Fruit fly (Drosophila melanogaster) whole organism, embryonic: Measurements from ENCODE around the gene Mst85C.

Experiments used
- Antp ChIP-seq: fragments of 200-800 bp; sonication (Bioruptor generic); optimal IDR thresholded peaks from 3 replicates; lab custom pipeline; 2016; ENCODE audit warnings: missing biosample characterization, missing genetic modification characterization
- Atf-2 ChIP-seq: fragments of 200-800 bp; sonication (Bioruptor generic); optimal IDR thresholded peaks from 2 replicates; lab custom pipeline; 2016; ENCODE audit warnings: missing biosample characterization, missing genetic modification characterization
- CG1233 ChIP-seq: fragments of 200-800 bp; sonication (Bioruptor generic); optimal IDR thresholded peaks from 4 replicates; lab custom pipeline; 2018; ENCODE audit warnings: missing biosample characterization, mild to moderate bottlenecking, missing genetic modification characterization
- CG12659 ChIP-seq: fragments of 200-800 bp; sonication (Bioruptor generic); optimal IDR thresholded peaks from 3 replicates; lab custom pipeline; 2017; ENCODE audit warnings: mild to moderate bottlenecking, missing biosample characterization, missing genetic modification reagents, missing genetic modification characterization
- CG13296 ChIP-seq: fragments of 200-800 bp; sonication (Bioruptor generic); optimal IDR thresholded peaks from 3 replicates; lab custom pipeline; 2018; ENCODE audit warnings: missing biosample characterization, mild to moderate bottlenecking, missing genetic modification characterization
- CG16813 ChIP-seq: fragments of 200-800 bp; sonication (Bioruptor generic); IDR thresholded peaks from 3 replicates; pipeline ENCODE4 v1.3.6; 2022; ENCODE audit warnings: missing biosample characterization, missing genetic modification characterization; ENCODE audit not compliant: partially characterized antibody
- CG16815 ChIP-seq: fragments of 200-800 bp; sonication (Bioruptor generic); optimal IDR thresholded peaks from 3 replicates; lab custom pipeline; 2017; ENCODE audit warnings: missing biosample characterization, mild to moderate bottlenecking, missing genetic modification characterization
- CG2129 ChIP-seq: fragments of 200-800 bp; sonication (Bioruptor generic); IDR thresholded peaks from 2 replicates; pipeline ENCODE4 v1.3.6; 2022; ENCODE audit warnings: missing biosample characterization, missing genetic modification characterization; ENCODE audit not compliant: partially characterized antibody
- CG3281 ChIP-seq: fragments of 200-800 bp; sonication (Bioruptor generic); optimal IDR thresholded peaks from 3 replicates; lab custom pipeline; 2017; ENCODE audit warnings: missing biosample characterization, mild to moderate bottlenecking, missing genetic modification characterization
- CG5180 ChIP-seq: fragments of 200-800 bp; sonication (Bioruptor generic); optimal IDR thresholded peaks from 3 replicates; lab custom pipeline; 2017; ENCODE audit warnings: missing biosample characterization, missing genetic modification characterization, mild to moderate bottlenecking, moderate library complexity, missing genetic modification reagents
- CG6765 ChIP-seq: fragments of 200-800 bp; sonication (Bioruptor generic); optimal IDR thresholded peaks from 3 replicates; lab custom pipeline; 2017; ENCODE audit warnings: missing biosample characterization, mild to moderate bottlenecking, missing genetic modification characterization
- CG7745 ChIP-seq: fragments of 200-800 bp; sonication (Bioruptor generic); optimal IDR thresholded peaks from 2 replicates; lab custom pipeline; 2018; ENCODE audit warnings: missing biosample characterization, mild to moderate bottlenecking, missing genetic modification characterization, moderate library complexity
- Dip3 ChIP-seq: fragments of 200-800 bp; sonication (Bioruptor generic); optimal IDR thresholded peaks from 3 replicates; lab custom pipeline; 2016; ENCODE audit warnings: missing biosample characterization, missing genetic modification characterization
- Ets65A ChIP-seq: fragments of 200-800 bp; sonication (Bioruptor generic); peaks from one replicate; lab custom pipeline; 2016; ENCODE audit warnings: missing biosample characterization, missing genetic modification characterization
- HLH54F ChIP-seq: fragments of 200-800 bp; sonication (Bioruptor generic); optimal IDR thresholded peaks from 3 replicates; lab custom pipeline; 2016; ENCODE audit warnings: missing biosample characterization, missing genetic modification characterization
- Hr3 ChIP-seq: fragments of 200-800 bp; sonication (Bioruptor generic); optimal IDR thresholded peaks from 3 replicates; lab custom pipeline; 2016; ENCODE audit warnings: missing biosample characterization, missing genetic modification characterization
- MESR4 ChIP-seq: fragments of 200-800 bp; sonication (Bioruptor generic); optimal IDR thresholded peaks from 2 replicates; lab custom pipeline; 2018; ENCODE audit warnings: missing biosample characterization, mild to moderate bottlenecking, missing genetic modification characterization, moderate library complexity
- Oli ChIP-seq: fragments of 200-800 bp; sonication (Bioruptor generic); optimal IDR thresholded peaks from 2 replicates; lab custom pipeline; 2018; ENCODE audit warnings: missing biosample characterization, mild to moderate bottlenecking, missing genetic modification characterization, moderate library complexity
- Pdp1 ChIP-seq, 2 experiments: fragments of 200-800 bp; sonication (Bioruptor generic); optimal IDR thresholded peaks; 3 replicates each; lab custom pipeline; 2016; ENCODE audit warnings: missing biosample characterization in 2 of 2, missing genetic modification characterization in 2 of 2, mild to moderate bottlenecking in 1 of 2, moderate library complexity in 1 of 2
- Sox100B ChIP-seq: fragments of 200-800 bp; sonication (Bioruptor generic); optimal IDR thresholded peaks from 3 replicates; lab custom pipeline; 2018; ENCODE audit warnings: missing biosample characterization, mild to moderate bottlenecking, missing genetic modification characterization
- Ssrp ChIP-seq: fragments of 200-800 bp; sonication (Bioruptor generic); optimal IDR thresholded peaks from 2 replicates; lab custom pipeline; 2018; ENCODE audit warnings: missing biosample characterization, mild to moderate bottlenecking, missing genetic modification characterization, moderate library complexity
- ap ChIP-seq: fragments of 200-800 bp; sonication (Bioruptor generic); IDR thresholded peaks from 2 replicates; pipeline ENCODE4 v1.3.6; 2022; ENCODE audit warnings: missing biosample characterization, missing genetic modification characterization
- bcd ChIP-seq: fragments of 200-800 bp; sonication (Bioruptor generic); optimal IDR thresholded peaks from 2 replicates; lab custom pipeline; 2017; ENCODE audit warnings: missing biosample characterization, mild to moderate bottlenecking, missing genetic modification characterization
- croc ChIP-seq: fragments of 200-800 bp; sonication (Bioruptor generic); conservative IDR thresholded peaks from 3 replicates; pipeline ENCODE4 v1.3.6; 2022; ENCODE audit warnings: missing biosample characterization, missing genetic modification characterization
- dmrt99B ChIP-seq: fragments of 200-800 bp; sonication (Bioruptor generic); optimal IDR thresholded peaks from 2 replicates; lab custom pipeline; 2018; ENCODE audit warnings: missing biosample characterization, mild to moderate bottlenecking, missing genetic modification characterization, moderate library complexity
- ems ChIP-seq: fragments of 200-800 bp; sonication (Bioruptor generic); optimal IDR thresholded peaks from 3 replicates; lab custom pipeline; 2016; ENCODE audit warnings: missing biosample characterization, missing genetic modification characterization
- eve ChIP-seq, 2 experiments: fragments of >200 bp; optimal IDR thresholded peaks; 2 replicates each; lab custom pipeline; 2017; ENCODE audit warnings: missing biosample characterization in 2 of 2, missing genetic modification characterization in 2 of 2
- fd96Cb ChIP-seq: fragments of 200-800 bp; sonication (Bioruptor generic); optimal IDR thresholded peaks from 2 replicates; lab custom pipeline; 2018; ENCODE audit warnings: missing biosample characterization, mild to moderate bottlenecking, missing genetic modification characterization, moderate library complexity
- jing ChIP-seq: fragments of 200-800 bp; sonication (Bioruptor generic); optimal IDR thresholded peaks from 2 replicates; lab custom pipeline; 2018; ENCODE audit warnings: missing biosample characterization, mild to moderate bottlenecking, missing genetic modification characterization
- lola ChIP-seq, 3 experiments: fragments of >200 bp in 2 of 3; fragments of 200-800 bp in 1 of 3; sonication (Bioruptor generic) in 1 of 3; optimal IDR thresholded peaks; 2 replicates each; lab custom pipeline; 2017 to 2019; ENCODE audit warnings: missing biosample characterization in 3 of 3, missing genetic modification characterization in 3 of 3, mild to moderate bottlenecking in 1 of 3, moderate library complexity in 1 of 3
- lov ChIP-seq, 2 experiments: fragments of 200-800 bp in 1 of 2; fragments of >200 bp in 1 of 2; sonication (Bioruptor generic) in 1 of 2; IDR thresholded peaks in 1 of 2; optimal IDR thresholded peaks in 1 of 2; 2 replicates in 1 of 2; 3 replicates in 1 of 2; pipeline versions ENCODE4 v1.3.6 to Lab custom; 2017 to 2022; ENCODE audit warnings: missing biosample characterization in 1 of 2, missing genetic modification characterization in 1 of 2
- onecut ChIP-seq: fragments of 200-800 bp; sonication (Bioruptor generic); IDR thresholded peaks from 2 replicates; pipeline ENCODE4 v1.3.6; 2022; ENCODE audit warnings: missing biosample characterization, missing genetic modification characterization
- pum ChIP-seq: fragments of 200-800 bp; sonication (Bioruptor generic); optimal IDR thresholded peaks from 2 replicates; lab custom pipeline; 2016; ENCODE audit warnings: missing biosample characterization, missing genetic modification characterization
- shn ChIP-seq: fragments of 200-800 bp; sonication (Bioruptor generic); optimal IDR thresholded peaks from 3 replicates; lab custom pipeline; 2016; ENCODE audit warnings: missing biosample characterization, missing genetic modification characterization
- slp2 ChIP-seq: fragments of 200-800 bp; sonication (Bioruptor generic); optimal IDR thresholded peaks from 2 replicates; lab custom pipeline; 2016; ENCODE audit warnings: missing biosample characterization, missing genetic modification characterization
- tio ChIP-seq: fragments of 200-800 bp; sonication (Bioruptor generic); optimal IDR thresholded peaks from 2 replicates; lab custom pipeline; 2017; ENCODE audit warnings: missing biosample characterization, missing genetic modification characterization, inconsistent platforms
- tx ChIP-seq: fragments of 200-800 bp; sonication (Bioruptor generic); optimal IDR thresholded peaks from 2 replicates; lab custom pipeline; 2016; ENCODE audit warnings: missing biosample characterization, missing genetic modification characterization
- vnd ChIP-seq: fragments of 200-800 bp; sonication (Bioruptor generic); IDR thresholded peaks from 3 replicates; pipeline ENCODE4 v1.3.6; 2022; ENCODE audit warnings: missing biosample characterization, missing genetic modification characterization; ENCODE audit not compliant: partially characterized antibody
- zen ChIP-seq: fragments of 200-800 bp; sonication (Bioruptor generic); optimal IDR thresholded peaks from 3 replicates; lab custom pipeline; 2018; ENCODE audit warnings: missing biosample characterization, mild to moderate bottlenecking, missing genetic modification characterization, moderate library complexity

The Mst85C gene

DNA sequence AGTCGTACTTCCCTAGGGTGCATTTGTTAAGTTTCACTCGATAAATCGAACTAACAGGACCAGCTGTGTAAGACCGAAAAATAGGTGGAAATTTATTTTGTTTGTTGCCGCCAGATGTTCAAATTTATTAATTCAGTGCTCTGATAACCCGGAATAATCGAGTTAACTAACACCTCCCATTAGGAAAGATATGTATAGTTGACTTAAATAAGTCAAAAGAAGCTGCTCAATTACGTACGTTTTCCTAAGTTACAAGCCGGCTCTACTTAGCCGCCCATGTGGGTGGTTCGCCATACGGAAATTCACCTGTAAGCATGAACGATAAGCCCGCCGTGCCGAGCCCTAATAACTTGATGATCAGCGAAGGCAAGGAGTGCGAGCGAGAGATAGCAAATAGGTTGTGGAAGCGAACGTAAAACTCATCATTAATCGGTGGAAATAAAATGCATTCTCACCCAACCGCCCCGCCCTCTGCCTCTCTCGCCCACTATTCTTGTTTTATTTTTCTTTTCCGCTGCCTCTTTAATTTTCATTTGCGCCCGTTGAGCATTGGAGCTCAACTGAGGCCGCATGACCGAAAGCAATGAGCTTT lies 5.5 kb downstream of the Mst85C start (continued):
- TF ChIP-seq CG6765 = peak; percentile 45
- peak; percentile 24 for TF ChIP-seq jing (GFP tag; lab: Kevin White, UChicago)
- TF ChIP-seq onecut (GFP tag; lab: Robert Waterston, UW) = 0 out of 2 replicates have a peak, but pooled peaks have one; percentile 2
- peak; percentile 27; the same call in 1 of the 3 replicates for TF ChIP-seq croc (GFP tag; lab: Robert Waterston, UW)
- TF ChIP-seq tio (GFP tag; lab: Kevin White, UChicago) = peak; percentile 40
- TF ChIP-seq Ssrp (tag; lab: Kevin White, UChicago) = peak; percentile 38
- TF ChIP-seq lov (optimal IDR thresholded peaks at IDR 0.05; lab: Kevin White, UChicago) = no peak
- no peak for TF ChIP-seq lov (GFP tag; IDR thresholded peaks at IDR 0.05; lab: Robert Waterston, UW)
- TF ChIP-seq bcd = peak; percentile 55
- TF ChIP-seq MESR4 = no peak
- peak; percentile 39 for TF ChIP-seq CG16815 (GFP tag; lab: Kevin White, UChicago)
- peak in 1 of 3 experiments; percentile 26 for TF ChIP-seq lola (GFP tag; optimal IDR thresholded peaks at IDR 0.05; lab: Kevin White, UChicago)
- TF ChIP-seq pum = no peak
- TF ChIP-seq HLH54F (GFP tag; lab: Kevin White, UChicago) = peak; percentile 43
- no peak for TF ChIP-seq vnd (GFP tag; lab: Robert Waterston, UW)
- TF ChIP-seq Sox100B = peak; percentile 69
- TF ChIP-seq CG13296 (GFP tag; lab: Kevin White, UChicago) = peak; percentile 30
- peak; percentile 46 for TF ChIP-seq Antp (GFP tag; lab: Kevin White, UChicago)
- TF ChIP-seq dmrt99B (tag; lab: Kevin White, UChicago) = peak; percentile 76
- no peak for TF ChIP-seq slp2 (GFP tag; lab: Kevin White, UChicago)
- TF ChIP-seq tx (GFP tag; lab: Kevin White, UChicago) = peak; percentile 47
- no peak for TF ChIP-seq ap
- peak; percentile 65 for TF ChIP-seq fd96Cb
- TF ChIP-seq CG5180 (GFP tag; lab: Kevin White, UChicago) = peak; percentile 55
- TF ChIP-seq CG16813 (GFP tag; lab: Robert Waterston, UW) = no peak
- TF ChIP-seq CG12659 (GFP tag; lab: Kevin White, UChicago) = peak; percentile 50
- no peak for TF ChIP-seq ems (GFP tag; lab: Kevin White, UChicago)
- TF ChIP-seq Ets65A (GFP tag; lab: Kevin White, UChicago) = peak; percentile 96
- no peak for TF ChIP-seq CG2129 (GFP tag; lab: Robert Waterston, UW)
- TF ChIP-seq Pdp1 (GFP tag; optimal IDR thresholded peaks at IDR 0.05; lab: Kevin White, UChicago) = peak in 1 of 2 experiments; percentile 19
- TF ChIP-seq CG1233 (GFP tag; lab: Kevin White, UChicago) = peak; percentile 32
- peak; percentile 67 for TF ChIP-seq Oli
- TF ChIP-seq zen (tag; lab: Kevin White, UChicago) = peak; percentile 13
- TF ChIP-seq Hr3 (GFP tag; lab: Kevin White, UChicago) = peak; percentile 45
- TF ChIP-seq shn (GFP tag; lab: Kevin White, UChicago) = peak; percentile 19
- peak in 1 of 2 experiments; percentile 4 for TF ChIP-seq eve (GFP tag; optimal IDR thresholded peaks at IDR 0.05; lab: Kevin White, UChicago)
- TF ChIP-seq Atf-2 = no peak
- TF ChIP-seq CG7745 (tag; lab: Kevin White, UChicago) = no peak
- peak; percentile 63 for TF ChIP-seq Dip3
- TF ChIP-seq CG3281 = peak; percentile 58
- TF ChIP-seq, all 482 proteins: peak for 124
